Worm (Caenorhabditis elegans): Measurements from ENCODE around the gene ppm-2.

ce11 chrIII:4603837-4604236 lies 46.5 kb upstream of the ppm-2 start:
- TF ChIP-seq unc-62 (GFP tag; optimal IDR thresholded peaks at IDR 0.05) = no peak
- no peak for TF ChIP-seq ces-1 (GFP tag; optimal IDR thresholded peaks at IDR 0.05)
